Worm (Caenorhabditis elegans) whole organism, L4/young adult: ENCODE data around the gene F46H5.7.

ENCODE experiments used
- W03F9.2 ChIP-seq: fragments of 150-350 bp; optimal IDR thresholded peaks from 2 replicates; lab custom pipeline; 2014; ENCODE audit warnings: missing biosample characterization, missing genetic modification characterization
- him-1 ChIP-seq: sonication (generic microtip); optimal IDR thresholded peaks from 2 replicates; lab custom pipeline; 2016; ENCODE audit warnings: missing genotype, missing genetic modification reagents, missing genetic modification characterization, missing compliant biosample characterization

ce11 chrX:7242119-7242518 is 664 bp downstream of the F46H5.7 start:
- TF ChIP-seq him-1, result no peak
- TF ChIP-seq W03F9.2 (tag; lab: Kevin White, UChicago), result no peak
